Worm (Caenorhabditis elegans): ENCODE data around the gene K09A9.8.

- TF ChIP-seq klf-2 (GFP tag; conservative IDR thresholded peaks at IDR 0.05) (no peak), flt-1 (GFP tag; IDR thresholded peaks at IDR 0.05) (no peak), ref-1 (GFP tag; conservative IDR thresholded peaks at IDR 0.05) (no peak), ztf-29 (GFP tag; IDR thresholded peaks at IDR 0.05) (no peak)
Observed at ce11 chrX:15585144-15585543, 11.8 kb downstream of the K09A9.8 start.

Data from whole organism, midembryonic.